Fruit fly (Drosophila melanogaster): ENCODE measurements around the gene Usp39.

Gene Usp39

DNA sequence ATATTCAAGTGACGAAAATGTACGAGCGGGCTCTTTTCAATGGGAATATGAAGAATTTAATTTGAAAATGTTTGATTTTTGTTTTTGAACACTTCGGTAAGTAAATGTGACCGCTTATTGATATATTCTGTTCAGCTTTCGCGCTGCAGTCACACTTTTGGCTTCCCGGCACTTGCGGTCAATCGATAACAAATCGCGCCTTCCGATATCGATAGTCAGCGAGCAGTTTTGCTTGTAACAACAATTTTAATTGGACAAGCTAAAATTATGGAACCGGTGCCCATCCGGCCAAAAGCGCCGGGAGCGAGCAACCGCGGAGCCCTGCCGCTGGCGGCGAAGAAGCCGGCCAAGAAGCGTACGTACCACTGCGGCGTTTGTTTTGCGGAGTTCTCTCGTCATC, 27.6 kb upstream of the Usp39 start, which contains the start of gene CG7101:
TSS of gene CG7101 (plus strand) at position 196 of the 400 bp plus-strand sequence.
- TF ChIP-seq rgr (GFP tag; optimal IDR thresholded peaks at IDR 0.05) (no peak), Vsx2 (GFP tag; optimal IDR thresholded peaks at IDR 0.05; ENCODE audit: partially characterized antibody) (no peak), Hr83 (GFP tag; optimal IDR thresholded peaks at IDR 0.05; ENCODE audit: poor library complexity, severe bottlenecking) (no peak), h (GFP tag; optimal IDR thresholded peaks at IDR 0.05) (no peak), psq (GFP tag; optimal IDR thresholded peaks at IDR 0.05) (no peak), woc (GFP tag; optimal IDR thresholded peaks at IDR 0.05) (no peak), Hr78 (GFP tag; optimal IDR thresholded peaks at IDR 0.05) (no peak), sage (GFP tag; optimal IDR thresholded peaks at IDR 0.05) (no peak), lola (GFP tag; optimal IDR thresholded peaks at IDR 0.05) (no peak), ey (GFP tag; optimal IDR thresholded peaks at IDR 0.05) (no peak), GATAd (GFP tag; optimal IDR thresholded peaks at IDR 0.05) (no peak), sv (GFP tag; optimal IDR thresholded peaks at IDR 0.05) (no peak), Mio (GFP tag; optimal IDR thresholded peaks at IDR 0.05) (no peak), br (GFP tag; optimal IDR thresholded peaks at IDR 0.05) (no peak)

DNA sequence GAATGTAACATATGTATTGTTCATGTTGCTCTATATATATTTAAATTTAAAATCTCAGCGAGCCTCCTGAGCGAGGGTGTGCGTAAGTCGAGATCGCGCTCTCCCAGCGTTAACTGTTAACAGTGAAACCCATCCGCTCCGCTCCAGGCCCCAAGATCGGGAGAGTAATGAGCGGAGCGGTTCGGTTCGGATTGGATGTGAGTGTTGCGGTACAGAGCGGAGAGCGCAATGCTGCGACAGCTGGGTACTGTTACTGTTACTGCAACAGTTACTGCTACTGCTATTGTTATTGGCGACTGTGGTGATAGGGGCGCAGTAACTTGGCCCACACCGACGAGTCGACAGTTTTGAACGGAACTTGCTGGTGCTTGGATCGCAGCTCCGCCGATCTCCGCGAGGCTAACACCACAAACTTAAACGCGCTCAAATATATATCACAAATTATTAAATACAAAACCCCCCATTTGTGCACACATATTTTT, 25.6 kb upstream of the Usp39 start, which contains the start of gene Pvf1:
TSS of gene Pvf1 (plus strand) at position 312 of the 482 bp plus-strand sequence.
- TF ChIP-seq GATAd (GFP tag; optimal IDR thresholded peaks at IDR 0.05) (no peak), Hr83 (GFP tag; optimal IDR thresholded peaks at IDR 0.05; ENCODE audit: poor library complexity, severe bottlenecking) (peak; percentile 0), fru (GFP tag; optimal IDR thresholded peaks at IDR 0.05) (peak; percentile 96), Vsx2 (GFP tag; optimal IDR thresholded peaks at IDR 0.05; ENCODE audit: partially characterized antibody) (peak; percentile 73), usp (GFP tag; optimal IDR thresholded peaks at IDR 0.05) (no peak), jim (GFP tag; optimal IDR thresholded peaks at IDR 0.05) (no peak), Hr78 (GFP tag; optimal IDR thresholded peaks at IDR 0.05) (no peak), Rel (GFP tag; optimal IDR thresholded peaks at IDR 0.05) (no peak), Rel (tag; optimal IDR thresholded peaks at IDR 0.05) (peak; percentile 68), br (GFP tag; optimal IDR thresholded peaks at IDR 0.05) (peak; percentile 1), h (GFP tag; optimal IDR thresholded peaks at IDR 0.05) (peak; percentile 48), CG32264 (GFP tag; optimal IDR thresholded peaks at IDR 0.05) (no peak), dmrt93B (GFP tag; optimal IDR thresholded peaks at IDR 0.05) (no peak), Myc (optimal IDR thresholded peaks at IDR 0.05) (no peak), foxo (GFP tag; optimal IDR thresholded peaks at IDR 0.05) (peak in 1 of 2 experiments; percentile 14), brk (GFP tag; optimal IDR thresholded peaks at IDR 0.05) (no peak), sv (GFP tag; optimal IDR thresholded peaks at IDR 0.05) (no peak), Hnf4 (GFP tag; optimal IDR thresholded peaks at IDR 0.05) (no peak), OdsH (GFP tag; optimal IDR thresholded peaks at IDR 0.05) (no peak), rgr (GFP tag; optimal IDR thresholded peaks at IDR 0.05) (no peak), Mio (GFP tag; optimal IDR thresholded peaks at IDR 0.05) (no peak), Sp1 (GFP tag; optimal IDR thresholded peaks at IDR 0.05) (no peak), lola (GFP tag; optimal IDR thresholded peaks at IDR 0.05) (no peak), ey (GFP tag; optimal IDR thresholded peaks at IDR 0.05) (no peak), dsf (GFP tag; optimal IDR thresholded peaks at IDR 0.05; ENCODE audit: borderline replicate concordance) (no peak), CrebA (GFP tag; optimal IDR thresholded peaks at IDR 0.05; ENCODE audit: borderline replicate concordance) (peak; percentile 13), pan (optimal IDR thresholded peaks at IDR 0.05) (no peak), Dfd (GFP tag; optimal IDR thresholded peaks at IDR 0.05) (no peak), Dif (GFP tag; optimal IDR thresholded peaks at IDR 0.05; ENCODE audit: partially characterized antibody) (peak; percentile 95), woc (GFP tag; optimal IDR thresholded peaks at IDR 0.05) (peak; percentile 59), tai (GFP tag; optimal IDR thresholded peaks at IDR 0.05) (no peak), dl (GFP tag; optimal IDR thresholded peaks at IDR 0.05; ENCODE audit: insufficient read depth in 1 of 2, partially characterized antibody in 2 of 2) (peak; percentile 76 to 93), HLH106 (tag; optimal IDR thresholded peaks at IDR 0.05) (no peak), N (GFP tag; optimal IDR thresholded peaks at IDR 0.05) (no peak)

DNA sequence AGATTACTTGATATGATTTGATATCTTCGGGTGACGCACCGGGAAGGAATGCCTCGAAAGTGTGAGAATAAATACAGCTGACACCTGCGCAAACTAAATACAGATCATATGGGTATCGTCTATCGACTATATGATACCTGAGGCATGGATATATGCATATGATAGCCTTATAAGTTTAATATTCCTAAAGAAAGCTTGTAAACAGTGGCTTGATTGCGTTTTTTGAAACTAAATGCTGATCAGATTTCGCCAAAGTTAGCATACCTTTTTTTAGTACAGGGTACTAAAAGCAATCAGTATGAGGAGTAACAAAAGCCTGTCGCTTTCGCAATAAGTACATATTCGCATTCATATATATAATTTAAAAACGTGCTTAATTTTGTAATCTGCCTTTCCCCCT, 23.6 kb upstream of the Usp39 start:
- TF ChIP-seq Abd-B (GFP tag; optimal IDR thresholded peaks at IDR 0.05) (no peak), tai (GFP tag; optimal IDR thresholded peaks at IDR 0.05) (no peak), pan (optimal IDR thresholded peaks at IDR 0.05) (peak; percentile 39), rgr (GFP tag; optimal IDR thresholded peaks at IDR 0.05) (peak; percentile 28), woc (GFP tag; optimal IDR thresholded peaks at IDR 0.05) (peak; percentile 57), Vsx2 (GFP tag; optimal IDR thresholded peaks at IDR 0.05; ENCODE audit: partially characterized antibody) (no peak), CG9705 (GFP tag; optimal IDR thresholded peaks at IDR 0.05) (no peak), Myc (optimal IDR thresholded peaks at IDR 0.05) (no peak), CG32264 (GFP tag; optimal IDR thresholded peaks at IDR 0.05) (peak; percentile 52), h (GFP tag; optimal IDR thresholded peaks at IDR 0.05) (peak; percentile 88), Sp1 (GFP tag; optimal IDR thresholded peaks at IDR 0.05) (no peak), sv (GFP tag; optimal IDR thresholded peaks at IDR 0.05) (no peak), Hnf4 (GFP tag; optimal IDR thresholded peaks at IDR 0.05) (no peak), fru (GFP tag; optimal IDR thresholded peaks at IDR 0.05) (peak; percentile 75), psq (GFP tag; optimal IDR thresholded peaks at IDR 0.05) (no peak), dl (GFP tag; optimal IDR thresholded peaks at IDR 0.05; ENCODE audit: insufficient read depth in 1 of 2, partially characterized antibody in 2 of 2) (no peak), br (GFP tag; optimal IDR thresholded peaks at IDR 0.05) (peak; percentile 25), Rel (GFP tag; optimal IDR thresholded peaks at IDR 0.05) (no peak), Rel (tag; optimal IDR thresholded peaks at IDR 0.05) (peak; percentile 4), dsf (GFP tag; optimal IDR thresholded peaks at IDR 0.05; ENCODE audit: borderline replicate concordance) (no peak), lola (GFP tag; optimal IDR thresholded peaks at IDR 0.05) (no peak), dmrt93B (GFP tag; optimal IDR thresholded peaks at IDR 0.05) (peak; percentile 62), foxo (GFP tag; optimal IDR thresholded peaks at IDR 0.05) (peak in 1 of 2 experiments; percentile 77), Mio (GFP tag; optimal IDR thresholded peaks at IDR 0.05) (no peak), Hr83 (GFP tag; optimal IDR thresholded peaks at IDR 0.05; ENCODE audit: poor library complexity, severe bottlenecking) (no peak), CrebA (GFP tag; optimal IDR thresholded peaks at IDR 0.05; ENCODE audit: borderline replicate concordance) (no peak), N (GFP tag; optimal IDR thresholded peaks at IDR 0.05) (no peak), GATAd (GFP tag; optimal IDR thresholded peaks at IDR 0.05) (no peak), OdsH (GFP tag; optimal IDR thresholded peaks at IDR 0.05) (peak; percentile 29), ey (GFP tag; optimal IDR thresholded peaks at IDR 0.05) (peak; percentile 26), Hr78 (GFP tag; optimal IDR thresholded peaks at IDR 0.05) (no peak), Dfd (GFP tag; optimal IDR thresholded peaks at IDR 0.05) (no peak), Jra (GFP tag; optimal IDR thresholded peaks at IDR 0.05) (no peak), usp (GFP tag; optimal IDR thresholded peaks at IDR 0.05) (no peak), brk (GFP tag; optimal IDR thresholded peaks at IDR 0.05) (no peak)

All from whole organism, wandering third instar larva.